Worm (Caenorhabditis elegans): ENCODE measurements around the gene moc-1.

ce11 chrX:10138494-10138893 lies at the start of gene moc-1:
- TF ChIP-seq hlh-30 (tag; optimal IDR thresholded peaks at IDR 0.05; ENCODE audit: insufficient read depth) (no peak), aly-2 (tag; optimal IDR thresholded peaks at IDR 0.05) (no peak), Y75B8A.6 (GFP tag; IDR thresholded peaks at IDR 0.05) (no peak), T20F7.1 (GFP tag; optimal IDR thresholded peaks at IDR 0.05) (no peak), saeg-2 (GFP tag; IDR thresholded peaks at IDR 0.05) (no peak), lin-15B (tag; optimal IDR thresholded peaks at IDR 0.05) (no peak), dpl-1 (GFP tag; optimal IDR thresholded peaks at IDR 0.05) (no peak), zag-1 (tag; optimal IDR thresholded peaks at IDR 0.05) (no peak), pha-4 (GFP tag; IDR thresholded peaks at IDR 0.05) (no peak), pha-4 (tag; optimal IDR thresholded peaks at IDR 0.05) (no peak)

All from whole organism, L4 larva.